Worm (Caenorhabditis elegans) whole organism, L1 larva: ENCODE measurements around the gene W04G3.5.

Experiments used
- C34B4.2 ChIP-seq: sonication (generic microtip); optimal IDR thresholded peaks from 2 replicates; lab custom pipeline; 2017; ENCODE audit warnings: mild to moderate bottlenecking, missing genetic modification characterization, missing compliant biosample characterization
- Y116A8C.19 ChIP-seq: sonication (generic microtip); optimal IDR thresholded peaks from 2 replicates; lab custom pipeline; 2016; ENCODE audit warnings: missing compliant biosample characterization, missing genetic modification characterization, borderline replicate concordance
- alr-1 ChIP-seq: fragments of 200-800 bp; sonication (Bioruptor generic); optimal IDR thresholded peaks from 2 replicates; lab custom pipeline; 2018; ENCODE audit warnings: borderline replicate concordance, mild to moderate bottlenecking, missing genetic modification characterization, missing compliant biosample characterization
- blmp-1 ChIP-seq: fragments of 150-350 bp; optimal IDR thresholded peaks from 2 replicates; lab custom pipeline; 2014; ENCODE audit warnings: missing biosample characterization, missing genetic modification characterization
- ceh-8 ChIP-seq: fragments of 200-800 bp; sonication (Bioruptor generic); optimal IDR thresholded peaks from 2 replicates; lab custom pipeline; 2018; ENCODE audit warnings: mild to moderate bottlenecking, missing genetic modification characterization, moderate library complexity, missing compliant biosample characterization
- ceh-82 ChIP-seq, 3 experiments: fragments of 150-350 bp in 1 of 3; sonication (generic microtip) in 2 of 3; optimal IDR thresholded peaks; 2 replicates each; lab custom pipeline; 2014 to 2017; ENCODE audit warnings: missing biosample characterization in 3 of 3, missing genetic modification characterization in 3 of 3
- efl-3 ChIP-seq: fragments of 200-800 bp; sonication (Bioruptor generic); optimal IDR thresholded peaks from 2 replicates; lab custom pipeline; 2018; ENCODE audit warnings: mild to moderate bottlenecking, missing genetic modification characterization, missing compliant biosample characterization
- egl-27 ChIP-seq, 2 experiments: fragments of 150-350 bp in 1 of 2; sonication (generic microtip); optimal IDR thresholded peaks; 3 replicates each; lab custom pipeline; 2017 to 2018; ENCODE audit warnings: missing biosample characterization in 2 of 2, missing genetic modification characterization in 2 of 2, missing genetic modification reagents in 2 of 2
- elt-2 ChIP-seq: sonication (generic microtip); optimal IDR thresholded peaks from 2 replicates; lab custom pipeline; 2016; ENCODE audit warnings: missing genetic modification characterization, mild to moderate bottlenecking, inconsistent platforms, missing compliant biosample characterization, missing genetic modification reagents
- elt-3 ChIP-seq, 6 experiments: fragments of 150-350 bp in 1 of 6; sonication (generic microtip); optimal IDR thresholded peaks; 2 replicates each; lab custom pipeline; 2017 to 2018; ENCODE audit warnings: missing biosample characterization in 6 of 6, missing genetic modification characterization in 6 of 6, inconsistent platforms in 1 of 6
- fkh-10 ChIP-seq: sonication (generic microtip); optimal IDR thresholded peaks from 2 replicates; lab custom pipeline; 2017; ENCODE audit warnings: missing biosample characterization, missing genetic modification reagents, missing genetic modification characterization
- hpl-2 ChIP-seq: fragments of 150-350 bp; optimal IDR thresholded peaks from 2 replicates; lab custom pipeline; 2014; ENCODE audit warnings: missing biosample characterization, missing genetic modification reagents, missing genetic modification characterization
- isw-1 ChIP-seq: fragments of 200-800 bp; sonication (Bioruptor generic); IDR thresholded peaks from 2 replicates; pipeline ENCODE4 v1.3.6; 2022; ENCODE audit warnings: missing genetic modification characterization, missing compliant biosample characterization
- lin-15B ChIP-seq: fragments of 150-350 bp; sonication (generic microtip); optimal IDR thresholded peaks from 3 replicates; lab custom pipeline; 2014; ENCODE audit warnings: missing biosample characterization, missing genetic modification characterization
- lin-39 ChIP-seq: fragments of 150-350 bp; optimal IDR thresholded peaks from 2 replicates; lab custom pipeline; 2014; ENCODE audit warnings: missing biosample characterization, missing genetic modification reagents, missing genetic modification characterization
- lir-3 ChIP-seq: sonication (generic microtip); optimal IDR thresholded peaks from 2 replicates; lab custom pipeline; 2016; ENCODE audit warnings: mild to moderate bottlenecking, missing genetic modification characterization, moderate library complexity, missing compliant biosample characterization; ENCODE audit not compliant: poor library complexity
- mab-9 ChIP-seq: fragments of 200-800 bp; sonication (Bioruptor generic); IDR thresholded peaks from 2 replicates; pipeline ENCODE4 v1.3.6; 2022; ENCODE audit warnings: missing genetic modification reagents, missing genetic modification characterization, missing compliant biosample characterization
- mdl-1 ChIP-seq, 2 experiments: fragments of 150-350 bp; optimal IDR thresholded peaks; 2 replicates each; lab custom pipeline; 2014 to 2017; ENCODE audit warnings: missing biosample characterization in 2 of 2, missing genetic modification characterization in 2 of 2, inconsistent platforms in 1 of 2
- nhr-12 ChIP-seq: sonication (generic microtip); optimal IDR thresholded peaks from 2 replicates; lab custom pipeline; 2017; ENCODE audit warnings: missing biosample characterization, missing genetic modification characterization
- nhr-19 ChIP-seq: fragments of 200-800 bp; sonication (Bioruptor generic); conservative IDR thresholded peaks from 2 replicates; pipeline ENCODE4 v1.3.6; 2022; ENCODE audit warnings: missing genetic modification characterization, missing compliant biosample characterization
- nhr-20 ChIP-seq: sonication (generic microtip); optimal IDR thresholded peaks from 2 replicates; lab custom pipeline; 2016; ENCODE audit warnings: mild to moderate bottlenecking, missing genetic modification characterization, missing compliant biosample characterization
- nhr-237 ChIP-seq: fragments of 150-350 bp; optimal IDR thresholded peaks from 2 replicates; lab custom pipeline; 2014; ENCODE audit warnings: missing biosample characterization, missing genetic modification characterization
- nhr-47 ChIP-seq: sonication (generic microtip); optimal IDR thresholded peaks from 2 replicates; lab custom pipeline; 2016; ENCODE audit warnings: mild to moderate bottlenecking, missing genetic modification characterization, moderate library complexity, missing compliant biosample characterization
- nhr-71 ChIP-seq: sonication (generic microtip); optimal IDR thresholded peaks from 2 replicates; lab custom pipeline; 2016; ENCODE audit warnings: mild to moderate bottlenecking, missing genetic modification characterization, moderate library complexity, missing compliant biosample characterization
- nhr-76 ChIP-seq: sonication (generic microtip); optimal IDR thresholded peaks from 2 replicates; lab custom pipeline; 2017; ENCODE audit warnings: missing biosample characterization, missing genetic modification characterization
- nhr-77 ChIP-seq: fragments of 150-350 bp; optimal IDR thresholded peaks from 2 replicates; lab custom pipeline; 2014; ENCODE audit warnings: missing biosample characterization, missing genetic modification characterization
- nhr-84 ChIP-seq: sonication (generic microtip); optimal IDR thresholded peaks from 2 replicates; lab custom pipeline; 2017; ENCODE audit warnings: missing biosample characterization, missing genetic modification characterization
- pag-3 ChIP-seq: sonication (generic microtip); optimal IDR thresholded peaks from 2 replicates; lab custom pipeline; 2017; ENCODE audit warnings: missing genetic modification characterization, mild to moderate bottlenecking, missing compliant biosample characterization, antibody characterized with exemption, borderline replicate concordance; ENCODE audit not compliant: insufficient read depth
- pqm-1 ChIP-seq: sonication (generic microtip); optimal IDR thresholded peaks from 3 replicates; lab custom pipeline; 2017; ENCODE audit warnings: missing biosample characterization, missing genetic modification characterization
- rnt-1 ChIP-seq: sonication (generic microtip); optimal IDR thresholded peaks from 2 replicates; lab custom pipeline; 2016; ENCODE audit warnings: mild to moderate bottlenecking, missing genetic modification characterization, moderate library complexity, missing compliant biosample characterization
- skn-1 ChIP-seq: fragments of 150-350 bp; optimal IDR thresholded peaks from 2 replicates; lab custom pipeline; 2014; ENCODE audit warnings: missing biosample characterization, missing genetic modification characterization
- sox-4 ChIP-seq: sonication (generic microtip); optimal IDR thresholded peaks from 2 replicates; lab custom pipeline; 2016; ENCODE audit warnings: missing genetic modification characterization, missing compliant biosample characterization
- sptf-1 ChIP-seq: fragments of 150-350 bp; optimal IDR thresholded peaks from 2 replicates; lab custom pipeline; 2014; ENCODE audit warnings: missing biosample characterization, missing genetic modification characterization
- swsn-7 ChIP-seq: sonication (generic microtip); optimal IDR thresholded peaks from 2 replicates; lab custom pipeline; 2016; ENCODE audit warnings: missing genetic modification characterization, missing compliant biosample characterization
- tbx-2 ChIP-seq: sonication (generic microtip); optimal IDR thresholded peaks from 2 replicates; lab custom pipeline; 2016; ENCODE audit warnings: missing genetic modification characterization, missing compliant biosample characterization
- unc-62 ChIP-seq: fragments of 150-350 bp; optimal IDR thresholded peaks from 2 replicates; lab custom pipeline; 2014; ENCODE audit warnings: missing biosample characterization, missing genetic modification reagents, missing genetic modification characterization
- unc-86 ChIP-seq: sonication (generic microtip); optimal IDR thresholded peaks from 2 replicates; lab custom pipeline; 2016; ENCODE audit warnings: missing genetic modification characterization, missing compliant biosample characterization
- xbp-1 ChIP-seq: sonication (generic microtip); optimal IDR thresholded peaks from 2 replicates; lab custom pipeline; 2016; ENCODE audit warnings: missing genetic modification characterization, missing compliant biosample characterization
- zip-4 ChIP-seq: fragments of 200-800 bp; sonication (Bioruptor generic); optimal IDR thresholded peaks from 2 replicates; lab custom pipeline; 2018; ENCODE audit warnings: mild to moderate bottlenecking, missing genetic modification characterization, moderate library complexity, missing compliant biosample characterization
- ztf-11 ChIP-seq, 2 experiments: sonication (generic microtip); optimal IDR thresholded peaks; 2 replicates each; lab custom pipeline; 2016 to 2017; ENCODE audit warnings: missing genetic modification characterization in 2 of 2, missing biosample characterization in 1 of 2, missing compliant biosample characterization in 1 of 2
- ztf-4 ChIP-seq: fragments of 150-350 bp; optimal IDR thresholded peaks from 2 replicates; lab custom pipeline; 2014; ENCODE audit warnings: missing biosample characterization, missing genetic modification characterization

The W04G3.5 gene

DNA sequence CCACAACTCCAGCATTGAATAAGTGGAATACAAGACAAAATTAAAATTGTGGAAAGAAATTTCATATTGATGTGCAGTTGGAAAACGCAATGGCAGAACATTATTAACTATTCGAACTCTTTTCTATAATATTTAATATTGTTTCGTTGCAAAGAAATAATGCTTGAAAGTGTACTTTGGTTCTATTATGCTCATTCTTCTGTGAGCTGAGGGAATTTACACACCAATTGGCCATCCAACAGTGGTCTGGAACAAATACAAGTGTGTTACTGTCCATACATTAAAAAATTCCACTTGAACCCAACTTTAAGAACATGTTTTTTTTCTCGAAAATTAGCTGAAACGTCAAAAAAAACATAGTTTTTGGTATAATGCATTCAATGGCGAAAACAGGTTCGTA, 6.2 kb downstream of the W04G3.5 start, which contains the start of gene W04G3.13:
TSS of gene W04G3.13 (minus strand) at position 101 of the 400 bp plus-strand sequence.
- TF ChIP-seq Y116A8C.19 (tag; lab: Kevin White, UChicago) (no peak), pag-3 (no peak), nhr-12 (tag; lab: Kevin White, UChicago) (no peak), lin-15B (tag; lab: Kevin White, UChicago) (no peak), nhr-19 (GFP tag; lab: Robert Waterston, UW) (no peak), lin-39 (tag; lab: Kevin White, UChicago) (no peak), nhr-47 (no peak), pqm-1 (no peak), blmp-1 (tag; lab: Kevin White, UChicago) (no peak), nhr-84 (tag; lab: Kevin White, UChicago) (no peak), unc-86 (no peak), elt-2 (no peak), ztf-11 (tag; optimal IDR thresholded peaks at IDR 0.05; lab: Kevin White, UChicago) (no peak)

DNA sequence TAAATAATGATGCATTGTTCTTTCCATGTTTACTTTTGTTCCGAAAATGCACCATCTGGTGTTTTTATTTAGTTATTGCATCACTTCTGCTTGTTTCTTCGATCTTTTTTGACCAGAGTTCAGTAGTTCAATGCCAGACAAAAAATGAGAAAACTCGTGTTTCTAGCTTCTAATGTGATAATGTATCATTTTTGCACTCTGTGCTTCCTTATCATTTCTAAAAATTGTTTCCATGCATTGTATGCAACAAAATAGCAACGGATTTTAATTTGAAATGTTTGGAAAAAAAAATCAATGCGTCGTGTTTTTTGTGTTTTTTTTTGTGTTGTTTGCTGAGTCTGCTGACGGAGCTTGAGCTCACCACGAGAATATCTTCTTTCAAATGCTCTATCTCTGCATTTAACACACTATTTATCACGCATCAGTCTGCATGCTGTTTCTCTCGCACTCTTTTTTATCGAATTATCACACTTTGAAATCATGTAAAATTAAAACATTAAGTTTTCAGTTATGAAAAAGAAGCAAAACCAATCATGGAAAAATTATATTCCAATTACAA, 6.8 kb downstream of the W04G3.5 start, which contains the start of gene sulp-7:
TSS of gene sulp-7 (plus strand) at position 509 of the 559 bp plus-strand sequence.
- TF ChIP-seq mdl-1 (tag; optimal IDR thresholded peaks at IDR 0.05; lab: Kevin White, UChicago) (no peak), mab-9 (GFP tag; lab: Robert Waterston, UW) (no peak), nhr-237 (tag; lab: Kevin White, UChicago) (no peak), swsn-7 (tag; lab: Kevin White, UChicago) (no peak), sox-4 (tag; lab: Kevin White, UChicago) (no peak), zip-4 (GFP tag; lab: Kevin White, UChicago) (no peak), nhr-77 (tag; lab: Kevin White, UChicago) (no peak), nhr-20 (peak; percentile 2), unc-62 (GFP tag; lab: Kevin White, UChicago) (no peak), Y116A8C.19 (tag; lab: Kevin White, UChicago) (no peak), rnt-1 (tag; lab: Kevin White, UChicago) (peak; percentile 22), egl-27 (tag; optimal IDR thresholded peaks at IDR 0.05; lab: Kevin White, UChicago) (no peak), hpl-2 (GFP tag; lab: Kevin White, UChicago) (no peak), elt-3 (tag; optimal IDR thresholded peaks at IDR 0.05; lab: Kevin White, UChicago) (no peak), tbx-2 (no peak), xbp-1 (tag; lab: Kevin White, UChicago) (no peak), isw-1 (no peak), elt-2 (peak; percentile 55), skn-1 (tag; lab: Kevin White, UChicago) (no peak), lir-3 (no peak), alr-1 (tag; lab: Kevin White, UChicago) (no peak), ztf-4 (no peak), nhr-76 (tag; lab: Kevin White, UChicago) (no peak), nhr-71 (tag; lab: Kevin White, UChicago) (peak; percentile 35), fkh-10 (GFP tag; lab: Kevin White, UChicago) (no peak), nhr-19 (GFP tag; lab: Robert Waterston, UW) (no peak)

ce11 chrX:11085162-11085561, 11.7 kb downstream of the W04G3.5 start, which contains the start of gene W04G3.7:
TSS of gene W04G3.7 (minus strand) at chrX:11085262.
- TF ChIP-seq nhr-47 = no peak
- TF ChIP-seq efl-3 (GFP tag; lab: Kevin White, UChicago) = no peak
- no peak for TF ChIP-seq C34B4.2 (tag; lab: Kevin White, UChicago)
- TF ChIP-seq nhr-19 (GFP tag; lab: Robert Waterston, UW) = no peak
- no peak for TF ChIP-seq nhr-76 (tag; lab: Kevin White, UChicago)
- TF ChIP-seq lir-3 = no peak
- TF ChIP-seq sptf-1 (tag; lab: Kevin White, UChicago) = no peak
- no peak for TF ChIP-seq elt-2
- no peak for TF ChIP-seq ztf-11 (tag; optimal IDR thresholded peaks at IDR 0.05; lab: Kevin White, UChicago)
- TF ChIP-seq nhr-84 (tag; lab: Kevin White, UChicago) = no peak
- no peak for TF ChIP-seq ceh-82 (tag; optimal IDR thresholded peaks at IDR 0.05; lab: Kevin White, UChicago)
- no peak for TF ChIP-seq nhr-77 (tag; lab: Kevin White, UChicago)
- no peak for TF ChIP-seq ceh-8
- TF ChIP-seq skn-1 (tag; lab: Kevin White, UChicago) = no peak
